Fruit fly (Drosophila melanogaster): ENCODE data around the gene CG11085.

DNA sequence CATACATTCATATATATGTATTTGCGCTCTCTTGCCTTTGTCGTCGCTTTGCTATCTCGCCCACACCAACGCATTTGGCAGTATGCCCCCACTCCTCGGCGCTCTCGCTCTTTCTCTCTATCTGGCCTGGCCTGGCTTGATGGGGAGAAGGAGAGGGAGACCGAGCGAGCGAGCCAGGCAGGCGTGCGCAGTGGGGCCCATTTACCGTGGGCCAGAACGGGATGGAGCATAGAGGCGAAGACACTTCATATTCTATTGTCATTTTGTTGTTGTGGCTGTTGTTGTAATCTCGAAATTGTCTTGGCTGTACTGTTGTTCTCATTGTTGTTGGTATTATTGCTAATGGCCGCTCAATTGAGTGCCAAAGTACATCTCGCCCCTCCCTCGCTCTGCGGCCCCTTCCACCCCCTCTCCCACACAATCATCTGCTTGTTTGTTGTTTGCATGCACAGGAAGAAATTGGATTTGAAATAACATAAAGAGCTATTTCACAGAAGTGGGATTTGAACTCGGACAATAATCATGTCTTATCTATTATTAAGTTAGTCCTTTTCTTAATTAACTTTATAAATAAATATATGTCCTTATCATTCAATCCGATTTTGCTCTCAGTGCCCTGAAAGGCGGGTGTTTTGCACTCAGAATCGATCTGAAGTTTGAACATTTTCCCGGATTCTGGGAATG lies 49.1 kb downstream of the CG11085 start:
- TF ChIP-seq fd96Ca (GFP tag; IDR thresholded peaks at IDR 0.05) (peak; percentile 91), CG12605 (GFP tag; IDR thresholded peaks at IDR 0.05) (peak; percentile 92), CG17806 (tag; optimal IDR thresholded peaks at IDR 0.05) (peak; percentile 90)

Data from whole organism, pupa.